Fruit fly (Drosophila melanogaster) S2 (cell line): ENCODE measurements around the gene CG3527.

ENCODE experiments used
- CG8478 ChIP-seq: fragments of >200 bp; optimal IDR thresholded peaks from 2 replicates; lab custom pipeline; 2018
- CTCF ChIP-seq, 2 experiments: fragments of >200 bp; optimal IDR thresholded peaks; 2 replicates each; lab custom pipeline; 2018

DNA sequence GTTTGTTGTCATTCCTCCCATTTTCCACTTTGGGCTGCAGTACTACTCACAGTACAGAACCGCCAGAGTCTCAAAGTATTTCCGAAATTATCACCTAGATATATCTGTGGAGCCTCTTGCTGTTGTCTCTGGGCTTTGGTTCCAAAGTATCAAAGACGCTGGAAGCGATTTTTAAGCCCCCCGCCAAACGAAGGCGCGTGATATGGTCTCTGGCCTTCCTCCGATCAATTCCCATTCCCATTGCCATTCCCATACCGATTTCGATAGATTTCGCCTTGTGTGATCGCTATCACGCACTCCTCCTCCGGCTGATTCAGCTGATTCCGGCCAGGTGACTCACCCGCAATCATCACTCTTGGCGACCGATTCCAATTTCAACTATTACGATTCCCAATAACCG is 35.8 kb downstream of the CG3527 start:
- TF ChIP-seq CTCF (optimal IDR thresholded peaks at IDR 0.05; lab: Kevin White, UChicago), result no peak
- TF ChIP-seq CG8478 (lab: Kevin White, UChicago), result no peak
